Worm (Caenorhabditis elegans) whole organism, L1 larva: ENCODE results near the gene paqr-3.
"Not testable (repeated sequence)": the region's sequence is repeated elsewhere in the genome, so short reads cannot be mapped to it uniquely, and the experiment has no call there.

ENCODE experiments used
- C04F5.9 ChIP-seq: sonication (generic microtip); optimal IDR thresholded peaks from 2 replicates; lab custom pipeline; 2016; ENCODE audit warnings: missing genetic modification characterization, missing compliant biosample characterization
- C34B4.2 ChIP-seq: sonication (generic microtip); optimal IDR thresholded peaks from 2 replicates; lab custom pipeline; 2017; ENCODE audit warnings: mild to moderate bottlenecking, missing genetic modification characterization, missing compliant biosample characterization
- F16B12.6 ChIP-seq: fragments of 150-350 bp; optimal IDR thresholded peaks from 2 replicates; lab custom pipeline; 2014; ENCODE audit warnings: missing biosample characterization, missing genetic modification characterization
- ama-1 ChIP-seq: fragments of 150-350 bp; optimal IDR thresholded peaks from 2 replicates; lab custom pipeline; 2014
- ceh-90 ChIP-seq: sonication (generic microtip); optimal IDR thresholded peaks from 2 replicates; lab custom pipeline; 2016; ENCODE audit warnings: missing genetic modification characterization, missing compliant biosample characterization
- efl-1 ChIP-seq, 4 experiments: fragments of 150-350 bp; optimal IDR thresholded peaks in 3 of 4; peaks in 1 of 4; 1 replicate in 1 of 4; 2 replicates in 3 of 4; lab custom pipeline; 2014; ENCODE audit warnings: missing biosample characterization in 2 of 4, missing genetic modification characterization in 2 of 4, missing genetic modification reagents in 2 of 4
- efl-3 ChIP-seq: fragments of 200-800 bp; sonication (Bioruptor generic); optimal IDR thresholded peaks from 2 replicates; lab custom pipeline; 2018; ENCODE audit warnings: mild to moderate bottlenecking, missing genetic modification characterization, missing compliant biosample characterization
- elt-2 ChIP-seq: sonication (generic microtip); optimal IDR thresholded peaks from 2 replicates; lab custom pipeline; 2016; ENCODE audit warnings: missing genetic modification characterization, mild to moderate bottlenecking, inconsistent platforms, missing compliant biosample characterization, missing genetic modification reagents
- elt-3 ChIP-seq, 6 experiments: fragments of 150-350 bp in 1 of 6; sonication (generic microtip); optimal IDR thresholded peaks; 2 replicates each; lab custom pipeline; 2017 to 2018; ENCODE audit warnings: missing biosample characterization in 6 of 6, missing genetic modification characterization in 6 of 6, inconsistent platforms in 1 of 6
- ets-5 ChIP-seq: fragments of 200-800 bp; sonication (Bioruptor generic); IDR thresholded peaks from 2 replicates; pipeline ENCODE4 v1.3.6; 2022; ENCODE audit warnings: missing genetic modification characterization, missing compliant biosample characterization
- fkh-4 ChIP-seq: sonication (generic microtip); optimal IDR thresholded peaks from 2 replicates; lab custom pipeline; 2016; ENCODE audit warnings: missing compliant biosample characterization, missing genetic modification characterization, borderline replicate concordance
- fos-1 ChIP-seq: fragments of 150-350 bp; optimal IDR thresholded peaks from 2 replicates; lab custom pipeline; 2014; ENCODE audit warnings: missing biosample characterization, missing genetic modification characterization
- grh-1 ChIP-seq: fragments of 200-800 bp; sonication (Bioruptor generic); IDR thresholded peaks from 2 replicates; pipeline ENCODE4 v1.3.6; 2022; ENCODE audit warnings: missing genetic modification reagents, missing genetic modification characterization, missing compliant biosample characterization
- hpl-2 ChIP-seq: fragments of 150-350 bp; optimal IDR thresholded peaks from 2 replicates; lab custom pipeline; 2014; ENCODE audit warnings: missing biosample characterization, missing genetic modification reagents, missing genetic modification characterization
- irx-1 ChIP-seq: sonication (generic microtip); optimal IDR thresholded peaks from 2 replicates; lab custom pipeline; 2016; ENCODE audit warnings: missing genetic modification characterization, missing compliant biosample characterization
- lin-13 ChIP-seq: fragments of 150-350 bp; optimal IDR thresholded peaks from 2 replicates; lab custom pipeline; 2014; ENCODE audit warnings: missing biosample characterization, missing genetic modification reagents, missing genetic modification characterization
- lin-14 ChIP-seq: fragments of 200-800 bp; sonication (Bioruptor generic); optimal IDR thresholded peaks from 2 replicates; lab custom pipeline; 2018; ENCODE audit warnings: mild to moderate bottlenecking, missing genetic modification characterization, moderate library complexity, missing compliant biosample characterization
- lir-3 ChIP-seq: sonication (generic microtip); optimal IDR thresholded peaks from 2 replicates; lab custom pipeline; 2016; ENCODE audit warnings: mild to moderate bottlenecking, missing genetic modification characterization, moderate library complexity, missing compliant biosample characterization; ENCODE audit not compliant: poor library complexity
- lsy-2 ChIP-seq, 2 experiments: fragments of 150-350 bp; optimal IDR thresholded peaks; 2 replicates each; lab custom pipeline; 2014; ENCODE audit warnings: missing biosample characterization in 2 of 2, missing genetic modification characterization in 2 of 2
- nhr-12 ChIP-seq: sonication (generic microtip); optimal IDR thresholded peaks from 2 replicates; lab custom pipeline; 2017; ENCODE audit warnings: missing biosample characterization, missing genetic modification characterization
- nhr-20 ChIP-seq: sonication (generic microtip); optimal IDR thresholded peaks from 2 replicates; lab custom pipeline; 2016; ENCODE audit warnings: mild to moderate bottlenecking, missing genetic modification characterization, missing compliant biosample characterization
- nhr-71 ChIP-seq: sonication (generic microtip); optimal IDR thresholded peaks from 2 replicates; lab custom pipeline; 2016; ENCODE audit warnings: mild to moderate bottlenecking, missing genetic modification characterization, moderate library complexity, missing compliant biosample characterization
- nhr-76 ChIP-seq: sonication (generic microtip); optimal IDR thresholded peaks from 2 replicates; lab custom pipeline; 2017; ENCODE audit warnings: missing biosample characterization, missing genetic modification characterization
- nhr-77 ChIP-seq: fragments of 150-350 bp; optimal IDR thresholded peaks from 2 replicates; lab custom pipeline; 2014; ENCODE audit warnings: missing biosample characterization, missing genetic modification characterization
- nhr-85 ChIP-seq: sonication (generic microtip); peaks from one replicate; lab custom pipeline; 2016; ENCODE audit warnings: missing genetic modification characterization, inconsistent platforms, missing compliant biosample characterization
- skn-1 ChIP-seq: fragments of 150-350 bp; optimal IDR thresholded peaks from 2 replicates; lab custom pipeline; 2014; ENCODE audit warnings: missing biosample characterization, missing genetic modification characterization
- snu-23 ChIP-seq: sonication (generic microtip); optimal IDR thresholded peaks from 2 replicates; lab custom pipeline; 2016; ENCODE audit warnings: missing genetic modification characterization, missing compliant biosample characterization
- sptf-1 ChIP-seq: fragments of 150-350 bp; optimal IDR thresholded peaks from 2 replicates; lab custom pipeline; 2014; ENCODE audit warnings: missing biosample characterization, missing genetic modification characterization
- swsn-7 ChIP-seq: sonication (generic microtip); optimal IDR thresholded peaks from 2 replicates; lab custom pipeline; 2016; ENCODE audit warnings: missing genetic modification characterization, missing compliant biosample characterization
- tbx-2 ChIP-seq: sonication (generic microtip); optimal IDR thresholded peaks from 2 replicates; lab custom pipeline; 2016; ENCODE audit warnings: missing genetic modification characterization, missing compliant biosample characterization
- unc-130 ChIP-seq: fragments of 150-350 bp; optimal IDR thresholded peaks from 2 replicates; lab custom pipeline; 2017; ENCODE audit warnings: missing biosample characterization, missing genetic modification characterization, inconsistent platforms
- unc-30 ChIP-seq: sonication (generic microtip); optimal IDR thresholded peaks from 2 replicates; lab custom pipeline; 2017; ENCODE audit warnings: missing biosample characterization, missing genetic modification characterization
- unc-86 ChIP-seq: sonication (generic microtip); optimal IDR thresholded peaks from 2 replicates; lab custom pipeline; 2016; ENCODE audit warnings: missing genetic modification characterization, missing compliant biosample characterization
- unc-98 ChIP-seq: fragments of 200-800 bp; sonication (Bioruptor generic); IDR thresholded peaks from 2 replicates; pipeline ENCODE4 v1.3.6; 2022; ENCODE audit warnings: missing genetic modification characterization, missing compliant biosample characterization
- zip-4 ChIP-seq: fragments of 200-800 bp; sonication (Bioruptor generic); optimal IDR thresholded peaks from 2 replicates; lab custom pipeline; 2018; ENCODE audit warnings: mild to moderate bottlenecking, missing genetic modification characterization, moderate library complexity, missing compliant biosample characterization

Gene paqr-3

ce11 chrIV:14383474-14383873 is at the start of gene paqr-3:
Gene paqr-3 (minus strand): TSS chrIV:14383683.
- TF ChIP-seq nhr-77 (tag; lab: Kevin White, UChicago) (no peak), elt-3 (tag; optimal IDR thresholded peaks at IDR 0.05; lab: Kevin White, UChicago) (no peak), skn-1 (tag; lab: Kevin White, UChicago) (no peak), lsy-2 (tag; optimal IDR thresholded peaks at IDR 0.05; lab: Kevin White, UChicago) (no peak), zip-4 (GFP tag; lab: Kevin White, UChicago) (no peak), ceh-90 (tag; lab: Kevin White, UChicago) (no peak), nhr-20 (tag; lab: Kevin White, UChicago) (no peak)

ce11 chrIV:14430853-14431252 is 47.4 kb upstream of the paqr-3 start, which contains the start of gene F55B11.4:
Gene F55B11.4 (minus strand): TSS chrIV:14430920.
- TF ChIP-seq C34B4.2 (tag; lab: Kevin White, UChicago) (no peak), ets-5 (GFP tag; lab: Robert Waterston, UW) (no peak), ama-1 (lab: Kevin White, UChicago) (no peak), nhr-85 (tag; lab: Kevin White, UChicago) (peak; percentile 21), irx-1 (no peak), efl-1 (optimal IDR thresholded peaks at IDR 0.05; lab: Kevin White, UChicago) (no peak), efl-1 (GFP tag; optimal IDR thresholded peaks at IDR 0.05 in 1 of 2; lab: Kevin White, UChicago) (peak in 1 of 2 experiments; percentile 64), elt-2 (tag; lab: Kevin White, UChicago) (peak; percentile 83), fkh-4 (no peak)

- not testable (repeated sequence) for TF ChIP-seq lin-14 (GFP tag; lab: Kevin White, UChicago); unc-86 (tag; lab: Kevin White, UChicago); F16B12.6 (tag; lab: Kevin White, UChicago)
Observed at ce11 chrIV:14427395-14427794, 43.9 kb upstream of the paqr-3 start, which contains the start of gene F55B11.5. Gene F55B11.5 (plus strand): TSS chrIV:14427695.

- TF ChIP-seq unc-30 (tag; lab: Kevin White, UChicago): no peak
- no peak for TF ChIP-seq unc-130 (tag; lab: Kevin White, UChicago)
- no peak for TF ChIP-seq grh-1 (GFP tag; lab: Robert Waterston, UW)
- no peak for TF ChIP-seq lsy-2 (tag; optimal IDR thresholded peaks at IDR 0.05; lab: Kevin White, UChicago)
- TF ChIP-seq unc-98 (GFP tag; lab: Robert Waterston, UW): no peak
- no peak for TF ChIP-seq swsn-7 (tag; lab: Kevin White, UChicago)
- TF ChIP-seq hpl-2: no peak
Observed at ce11 chrIV:14424396-14424795, 40.9 kb upstream of the paqr-3 start, which contains the start of gene F55B11.3. Gene F55B11.3 (plus strand): TSS chrIV:14424696.

- TF ChIP-seq fos-1 (tag; lab: Kevin White, UChicago): no peak
- TF ChIP-seq C04F5.9 (tag; lab: Kevin White, UChicago): no peak
- TF ChIP-seq unc-86 (tag; lab: Kevin White, UChicago): no peak
- no peak for TF ChIP-seq efl-1 (optimal IDR thresholded peaks at IDR 0.05; lab: Kevin White, UChicago)
- peak in 1 of 2 experiments; percentile 34 for TF ChIP-seq efl-1 (GFP tag; optimal IDR thresholded peaks at IDR 0.05 in 1 of 2; lab: Kevin White, UChicago)
- no peak for TF ChIP-seq nhr-20 (tag; lab: Kevin White, UChicago)
- TF ChIP-seq snu-23 (GFP tag; lab: Kevin White, UChicago): no peak
- TF ChIP-seq lin-14 (GFP tag; lab: Kevin White, UChicago): no peak
- no peak for TF ChIP-seq lir-3 (tag; lab: Kevin White, UChicago)
Observed at ce11 chrIV:14423194-14423593, 39.7 kb upstream of the paqr-3 start, which contains the start of gene F55B11.2. Gene F55B11.2 (minus strand): TSS chrIV:14423294.

- TF ChIP-seq nhr-71 (no peak), efl-3 (GFP tag; lab: Kevin White, UChicago) (no peak), elt-3 (tag; optimal IDR thresholded peaks at IDR 0.05; lab: Kevin White, UChicago) (no peak), nhr-12 (no peak), ets-5 (GFP tag; lab: Robert Waterston, UW) (no peak), skn-1 (tag; lab: Kevin White, UChicago) (no peak), nhr-20 (tag; lab: Kevin White, UChicago) (no peak), sptf-1 (tag; lab: Kevin White, UChicago) (no peak), ceh-90 (tag; lab: Kevin White, UChicago) (no peak), nhr-77 (tag; lab: Kevin White, UChicago) (no peak), nhr-76 (no peak), tbx-2 (no peak), zip-4 (GFP tag; lab: Kevin White, UChicago) (no peak), fos-1 (tag; lab: Kevin White, UChicago) (no peak), lin-14 (GFP tag; lab: Kevin White, UChicago) (no peak), lin-13 (no peak), snu-23 (GFP tag; lab: Kevin White, UChicago) (no peak), unc-130 (tag; lab: Kevin White, UChicago) (no peak), efl-1 (optimal IDR thresholded peaks at IDR 0.05; lab: Kevin White, UChicago) (no peak), efl-1 (GFP tag; optimal IDR thresholded peaks at IDR 0.05 in 1 of 2; lab: Kevin White, UChicago) (no peak)
- TF ChIP-seq, all 84 proteins: peak for 0
Observed at ce11 chrIV:14421938-14422337, 38.5 kb upstream of the paqr-3 start, which contains the start of gene F55B11.7. Gene F55B11.7 (minus strand): TSS chrIV:14422038.
